Fruit fly (Drosophila melanogaster): ENCODE results near the gene LeuRS.
A peak's percentile ranks its signal among the peaks of the same experiment; 100 is the strongest.

The LeuRS gene

DNA sequence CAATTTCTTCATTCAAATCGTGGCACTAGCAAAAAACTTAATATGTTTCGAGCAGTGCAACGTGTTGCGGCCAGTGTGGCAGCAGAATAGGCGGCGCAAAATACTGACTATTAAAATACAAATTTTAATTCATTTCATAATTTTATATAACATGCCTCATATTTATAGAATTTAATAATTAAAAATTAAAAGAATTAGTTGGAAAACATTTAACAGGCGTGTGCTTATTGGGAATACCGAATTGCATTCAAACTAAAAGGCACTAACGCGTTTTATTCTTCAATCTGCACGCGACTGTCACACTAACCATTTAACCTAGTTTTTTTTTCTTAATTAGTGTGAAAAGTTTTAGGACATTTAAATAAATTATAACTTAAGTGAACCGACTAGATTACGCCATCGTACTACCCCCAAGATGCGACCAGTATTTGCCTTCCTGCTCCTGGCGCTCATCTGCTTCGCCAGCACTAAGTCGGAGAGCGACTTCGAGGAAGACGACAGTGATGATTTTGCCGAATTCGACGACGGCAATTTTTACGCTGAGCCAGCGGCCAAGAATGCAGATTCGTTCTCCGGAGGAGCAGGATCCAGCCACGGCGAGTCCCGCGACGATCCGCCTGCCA, at the start of gene LeuRS, which contains the start of gene CG17593 (continued):
- TF ChIP-seq CG6765 (GFP tag; optimal IDR thresholded peaks at IDR 0.05) = no peak
- TF ChIP-seq YL-1 (GFP tag; optimal IDR thresholded peaks at IDR 0.05) = peak; percentile 81
- TF ChIP-seq CG7963 (GFP tag; IDR thresholded peaks at IDR 0.05; ENCODE audit: partially characterized antibody) = 0 out of 3 replicates have a peak, but pooled peaks have one; percentile 20
- no peak for TF ChIP-seq CG15479 (GFP tag; optimal IDR thresholded peaks at IDR 0.05)
- no peak for TF ChIP-seq Opbp (GFP tag; IDR thresholded peaks at IDR 0.05; ENCODE audit: partially characterized antibody)
- TF ChIP-seq zen (tag; optimal IDR thresholded peaks at IDR 0.05) = peak; percentile 29
- TF ChIP-seq CG17328 (GFP tag; IDR thresholded peaks at IDR 0.05) = no peak
- TF ChIP-seq crp (GFP tag; optimal IDR thresholded peaks at IDR 0.05) = peak in 1 of 2 experiments; percentile 18
- peak; percentile 80 for TF ChIP-seq bigmax (GFP tag; optimal IDR thresholded peaks at IDR 0.05)
- TF ChIP-seq grau (tag; optimal IDR thresholded peaks at IDR 0.05) = no peak
- peak; percentile 39 for TF ChIP-seq dm (GFP tag; optimal IDR thresholded peaks at IDR 0.05)
- no peak for TF ChIP-seq aop (GFP tag; IDR thresholded peaks at IDR 0.05)
- no peak for TF ChIP-seq CG12769 (tag; optimal IDR thresholded peaks at IDR 0.05)
- TF ChIP-seq E2f2 (GFP tag; IDR thresholded peaks at IDR 0.05) = peak; percentile 46; the same call in 1 of the 2 replicates
- TF ChIP-seq CG17186 (GFP tag; optimal IDR thresholded peaks at IDR 0.05) = peak; percentile 16
- peak; percentile 60 for TF ChIP-seq CG10267 (tag; optimal IDR thresholded peaks at IDR 0.05)

DNA sequence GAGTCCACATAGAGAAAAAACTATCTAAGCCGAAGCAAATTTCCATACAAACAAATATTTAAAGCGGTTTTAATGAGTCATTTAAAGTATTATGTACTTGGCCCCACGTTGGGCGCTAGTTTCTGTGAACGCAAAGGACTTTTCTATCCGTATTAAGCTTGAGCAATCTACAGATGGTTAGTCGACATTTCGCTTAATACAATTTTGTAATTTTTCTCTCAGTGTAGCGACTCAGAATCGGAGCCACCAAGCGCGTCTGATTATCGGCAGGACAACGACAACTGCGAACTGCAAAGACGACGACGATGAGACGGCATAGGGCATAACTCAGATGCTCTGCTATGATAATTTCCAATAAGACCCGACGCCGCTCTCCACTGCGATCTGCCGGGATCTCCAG, 48.0 kb upstream of the LeuRS start:
- peak; percentile 57; the same call in 1 of the 3 replicates for TF ChIP-seq CG17361 (GFP tag; IDR thresholded peaks at IDR 0.05)
- TF ChIP-seq unpg (GFP tag; optimal IDR thresholded peaks at IDR 0.05) = no peak
- peak in 1 of 2 experiments; percentile 3 for TF ChIP-seq bsh (GFP tag; optimal IDR thresholded peaks at IDR 0.05)
- no peak for TF ChIP-seq E2f2 (GFP tag; IDR thresholded peaks at IDR 0.05)
- no peak for TF ChIP-seq Sox102F (GFP tag; optimal IDR thresholded peaks at IDR 0.05)

- TF ChIP-seq NFAT (GFP tag; IDR thresholded peaks at IDR 0.05) = no peak
- TF ChIP-seq scrt (GFP tag; optimal IDR thresholded peaks at IDR 0.05) = no peak
- TF ChIP-seq mld (GFP tag; IDR thresholded peaks at IDR 0.05; ENCODE audit: partially characterized antibody) = no peak
- TF ChIP-seq tgo (GFP tag; IDR thresholded peaks at IDR 0.05) = no peak
- peak; percentile 2 for TF ChIP-seq dmrt99B (tag; optimal IDR thresholded peaks at IDR 0.05)
- TF ChIP-seq Nf-YB (GFP tag; optimal IDR thresholded peaks at IDR 0.05) = no peak
- peak; percentile 10 for TF ChIP-seq CG12391 (tag; optimal IDR thresholded peaks at IDR 0.05)
- peak; percentile 55 for TF ChIP-seq vvl (GFP tag; IDR thresholded peaks at IDR 0.05)
- TF ChIP-seq Hmr (GFP tag; optimal IDR thresholded peaks at IDR 0.05) = peak; percentile 2
- TF ChIP-seq ci (GFP tag; IDR thresholded peaks at IDR 0.05) = peak; percentile 46; the same call in 1 of the 3 replicates
- TF ChIP-seq PHDP (tag; optimal IDR thresholded peaks at IDR 0.05) = peak; percentile 45
- peak; percentile 33 for TF ChIP-seq Sox102F (GFP tag; optimal IDR thresholded peaks at IDR 0.05)
- TF ChIP-seq Rfx (GFP tag; IDR thresholded peaks at IDR 0.05) = peak; percentile 44; the same call in 1 of the 2 replicates
- TF ChIP-seq stc (GFP tag; IDR thresholded peaks at IDR 0.05) = no peak
- TF ChIP-seq wek (GFP tag; optimal IDR thresholded peaks at IDR 0.05) = no peak
- peak; percentile 23 for TF ChIP-seq CG2678 (tag; optimal IDR thresholded peaks at IDR 0.05)
- peak; percentile 7 for TF ChIP-seq CG11504 (tag; optimal IDR thresholded peaks at IDR 0.05)
- 0 out of 2 replicates have a peak, but pooled peaks have one; percentile 22 for TF ChIP-seq CG31441 (GFP tag; IDR thresholded peaks at IDR 0.05)
- peak; percentile 30 for TF ChIP-seq Blimp-1 (GFP tag; optimal IDR thresholded peaks at IDR 0.05)
- no peak for TF ChIP-seq CTCF (GFP tag; optimal IDR thresholded peaks at IDR 0.05)
- no peak for TF ChIP-seq CG15601 (tag; optimal IDR thresholded peaks at IDR 0.05)
- no peak for TF ChIP-seq corto (GFP tag; optimal IDR thresholded peaks at IDR 0.05)
- TF ChIP-seq CG18262 (tag; optimal IDR thresholded peaks at IDR 0.05) = peak; percentile 14
- TF ChIP-seq CG15269 (tag; optimal IDR thresholded peaks at IDR 0.05) = peak; percentile 13
- TF ChIP-seq CG6175 (GFP tag; IDR thresholded peaks at IDR 0.05) = no peak
- TF ChIP-seq so (GFP tag; IDR thresholded peaks at IDR 0.05) = 0 out of 3 replicates have a peak, but pooled peaks have one; percentile 33
- no peak for TF ChIP-seq NK7.1 (GFP tag; optimal IDR thresholded peaks at IDR 0.05)
- TF ChIP-seq Med (GFP tag) = peak; percentile 5
Measured at dm6 chr2L:3559647-3560046, 45.2 kb upstream of the LeuRS start.
